Worm (Caenorhabditis elegans) whole organism, young adult: ENCODE data around the gene math-13.

Experiments
- B0019.2 ChIP-seq: fragments of 200-800 bp; sonication (Bioruptor generic); conservative IDR thresholded peaks from 2 replicates; pipeline ENCODE4 v1.3.6; 2022; ENCODE audit warnings: missing genetic modification reagents, missing genetic modification characterization, missing compliant biosample characterization
- B0261.1 ChIP-seq: sonication (generic microtip); optimal IDR thresholded peaks from 2 replicates; lab custom pipeline; 2016; ENCODE audit warnings: mild to moderate bottlenecking, missing genetic modification characterization, moderate library complexity, missing compliant biosample characterization
- D2030.7 ChIP-seq: fragments of 200-800 bp; sonication (Bioruptor generic); IDR thresholded peaks from 2 replicates; pipeline ENCODE4 v1.3.6; 2022; ENCODE audit warnings: missing genetic modification reagents, missing genetic modification characterization, missing compliant biosample characterization
- F10E7.11 ChIP-seq: sonication (generic microtip); optimal IDR thresholded peaks from 2 replicates; lab custom pipeline; 2017; ENCODE audit warnings: mild to moderate bottlenecking, missing genetic modification characterization, moderate library complexity, missing compliant biosample characterization
- F22D6.2 ChIP-seq: sonication (generic microtip); optimal IDR thresholded peaks from 2 replicates; lab custom pipeline; 2016; ENCODE audit warnings: mild to moderate bottlenecking, missing genetic modification characterization, missing compliant biosample characterization
- F23B12.7 ChIP-seq: sonication (generic microtip); optimal IDR thresholded peaks from 2 replicates; lab custom pipeline; 2017; ENCODE audit warnings: missing genetic modification characterization, mild to moderate bottlenecking, missing compliant biosample characterization, antibody characterized with exemption, moderate library complexity; ENCODE audit not compliant: insufficient read depth
- F33H1.4 ChIP-seq: fragments of 200-800 bp; sonication (Bioruptor generic); IDR thresholded peaks from 2 replicates; pipeline ENCODE4 v1.3.6; 2022; ENCODE audit warnings: missing genetic modification reagents, missing genetic modification characterization, missing compliant biosample characterization
- K11D2.4 ChIP-seq: fragments of 200-800 bp; sonication (Bioruptor generic); IDR thresholded peaks from 2 replicates; pipeline ENCODE4 v1.3.6; 2022; ENCODE audit warnings: missing genetic modification reagents, missing genetic modification characterization, missing compliant biosample characterization
- Y67H2A.10 ChIP-seq: fragments of 200-800 bp; sonication (Bioruptor generic); conservative IDR thresholded peaks from 2 replicates; pipeline ENCODE4 v1.3.6; 2022; ENCODE audit warnings: missing genetic modification reagents, missing genetic modification characterization, missing compliant biosample characterization
- attf-3 ChIP-seq: fragments of 200-800 bp; sonication (Bioruptor generic); conservative IDR thresholded peaks from 2 replicates; pipeline ENCODE4 v1.3.6; 2022; ENCODE audit warnings: missing genetic modification reagents, missing genetic modification characterization, missing compliant biosample characterization
- attf-6 ChIP-seq: fragments of 200-800 bp; sonication (Bioruptor generic); IDR thresholded peaks from 2 replicates; pipeline ENCODE4 v1.3.6; 2022; ENCODE audit warnings: missing genetic modification reagents, missing genetic modification characterization, missing compliant biosample characterization
- bed-1 ChIP-seq: fragments of 200-800 bp; sonication (Bioruptor generic); IDR thresholded peaks from 2 replicates; pipeline ENCODE4 v1.3.6; 2022; ENCODE audit warnings: missing genetic modification reagents, missing genetic modification characterization, missing compliant biosample characterization
- ccch-3 ChIP-seq: fragments of 200-800 bp; sonication (Bioruptor generic); optimal IDR thresholded peaks from 2 replicates; lab custom pipeline; 2018; ENCODE audit warnings: mild to moderate bottlenecking, missing genetic modification characterization, missing compliant biosample characterization
- ceh-27 ChIP-seq: fragments of 200-800 bp; sonication (Bioruptor generic); optimal IDR thresholded peaks from 2 replicates; lab custom pipeline; 2018; ENCODE audit warnings: mild to moderate bottlenecking, missing genetic modification characterization, moderate library complexity, missing compliant biosample characterization
- chd-7 ChIP-seq: sonication (generic microtip); optimal IDR thresholded peaks from 2 replicates; lab custom pipeline; 2016; ENCODE audit warnings: mild to moderate bottlenecking, missing genetic modification characterization, moderate library complexity, missing compliant biosample characterization
- egl-18 ChIP-seq: fragments of 200-800 bp; sonication (Bioruptor generic); IDR thresholded peaks from 2 replicates; pipeline ENCODE4 v1.3.6; 2022; ENCODE audit warnings: missing genetic modification reagents, missing genetic modification characterization, missing compliant biosample characterization
- egl-44 ChIP-seq: fragments of 200-800 bp; sonication (Bioruptor generic); IDR thresholded peaks from 2 replicates; pipeline ENCODE4 v1.3.6; 2022; ENCODE audit warnings: missing genetic modification reagents, missing genetic modification characterization, missing compliant biosample characterization
- ekl-4 ChIP-seq: fragments of 200-800 bp; sonication (Bioruptor generic); IDR thresholded peaks from 2 replicates; pipeline ENCODE4 v1.3.6; 2022; ENCODE audit warnings: missing genetic modification reagents, missing genetic modification characterization, missing compliant biosample characterization
- ets-4 ChIP-seq: fragments of 200-800 bp; sonication (Bioruptor generic); optimal IDR thresholded peaks from 2 replicates; lab custom pipeline; 2018; ENCODE audit warnings: mild to moderate bottlenecking, missing genetic modification characterization, missing compliant biosample characterization
- hsf-1 ChIP-seq: fragments of 200-800 bp; sonication (Bioruptor generic); IDR thresholded peaks from 2 replicates; pipeline ENCODE4 v1.3.6; 2022; ENCODE audit warnings: missing genetic modification reagents, missing genetic modification characterization, missing compliant biosample characterization
- let-526 ChIP-seq: fragments of 200-800 bp; sonication (Bioruptor generic); IDR thresholded peaks from 2 replicates; pipeline ENCODE4 v1.3.6; 2022; ENCODE audit warnings: missing genetic modification reagents, missing genetic modification characterization, missing compliant biosample characterization
- lir-1 ChIP-seq: fragments of 200-800 bp; sonication (Bioruptor generic); conservative IDR thresholded peaks from 2 replicates; pipeline ENCODE4 v1.3.6; 2022; ENCODE audit warnings: missing genetic modification reagents, missing genetic modification characterization, missing compliant biosample characterization
- lsy-27 ChIP-seq: sonication (generic microtip); optimal IDR thresholded peaks from 2 replicates; lab custom pipeline; 2017; ENCODE audit warnings: missing genetic modification characterization, mild to moderate bottlenecking, missing compliant biosample characterization, antibody characterized with exemption, missing genotype, borderline replicate concordance; ENCODE audit not compliant: insufficient read depth
- madf-3 ChIP-seq: fragments of 200-800 bp; sonication (Bioruptor generic); IDR thresholded peaks from 2 replicates; pipeline ENCODE4 v1.3.6; 2022; ENCODE audit warnings: missing genetic modification reagents, missing genetic modification characterization, missing compliant biosample characterization
- nfya-2 ChIP-seq: fragments of 200-800 bp; sonication (Bioruptor generic); IDR thresholded peaks from 2 replicates; pipeline ENCODE4 v1.3.6; 2022; ENCODE audit warnings: missing genetic modification reagents, missing genetic modification characterization, missing compliant biosample characterization
- nhr-179 ChIP-seq: sonication (generic microtip); optimal IDR thresholded peaks from 2 replicates; lab custom pipeline; 2016; ENCODE audit warnings: mild to moderate bottlenecking, missing genetic modification characterization, missing compliant biosample characterization
- rec-8 ChIP-seq, 2 experiments: sonication (generic microtip); optimal IDR thresholded peaks; 2 replicates each; lab custom pipeline; 2016; ENCODE audit warnings: mild to moderate bottlenecking in 2 of 2, missing genetic modification characterization in 2 of 2, missing genetic modification reagents in 2 of 2, missing genotype in 2 of 2, missing biosample characterization in 1 of 2, missing compliant biosample characterization in 1 of 2, moderate library complexity in 1 of 2
- sdz-38 ChIP-seq: sonication (generic microtip); optimal IDR thresholded peaks from 2 replicates; lab custom pipeline; 2016; ENCODE audit warnings: missing genotype, missing genetic modification characterization, missing compliant biosample characterization
- sea-2 ChIP-seq: fragments of 200-800 bp; sonication (Bioruptor generic); IDR thresholded peaks from 2 replicates; pipeline ENCODE4 v1.3.6; 2022; ENCODE audit warnings: missing genetic modification characterization, missing compliant biosample characterization
- snpc-1.3 ChIP-seq: sonication (generic microtip); optimal IDR thresholded peaks from 2 replicates; lab custom pipeline; 2017; ENCODE audit warnings: missing genetic modification characterization, mild to moderate bottlenecking, missing compliant biosample characterization, antibody characterized with exemption, moderate library complexity, missing genotype, missing genetic modification reagents; ENCODE audit not compliant: insufficient read depth
- xnd-1 ChIP-seq: sonication (generic microtip); optimal IDR thresholded peaks from 2 replicates; lab custom pipeline; 2016; ENCODE audit warnings: missing genotype, missing genetic modification reagents, missing genetic modification characterization, missing compliant biosample characterization
- zfh-2 ChIP-seq: fragments of 200-800 bp; sonication (Bioruptor generic); conservative IDR thresholded peaks from 2 replicates; pipeline ENCODE4 v1.3.6; 2022; ENCODE audit warnings: missing genetic modification reagents, missing genetic modification characterization, missing compliant biosample characterization
- ztf-25 ChIP-seq: fragments of 200-800 bp; sonication (Bioruptor generic); IDR thresholded peaks from 2 replicates; pipeline ENCODE4 v1.3.6; 2022; ENCODE audit warnings: missing genetic modification reagents, missing genetic modification characterization, missing compliant biosample characterization
- ztf-3 ChIP-seq: fragments of 200-800 bp; sonication (Bioruptor generic); optimal IDR thresholded peaks from 2 replicates; lab custom pipeline; 2018; ENCODE audit warnings: mild to moderate bottlenecking, missing genetic modification characterization, missing compliant biosample characterization

The math-13 gene

ce11 chrII:1895278-1895677 is 19.5 kb downstream of the math-13 start, which contains the start of gene C46F9.5:
Gene C46F9.5 (plus strand): TSS chrII:1895578.
- TF ChIP-seq nhr-179 (tag; lab: Kevin White, UChicago) = no peak
- TF ChIP-seq ccch-3 (GFP tag; lab: Kevin White, UChicago) = no peak
- no peak for TF ChIP-seq K11D2.4 (GFP tag; lab: Robert Waterston, UW)
- no peak for TF ChIP-seq B0019.2 (GFP tag; lab: Robert Waterston, UW)
- no peak for TF ChIP-seq rec-8 (tag; optimal IDR thresholded peaks at IDR 0.05; lab: Kevin White, UChicago)
- TF ChIP-seq D2030.7 = no peak
- TF ChIP-seq xnd-1 (tag; lab: Kevin White, UChicago) = no peak
- TF ChIP-seq, all 124 proteins: peak for 0

ce11 chrII:1895762-1896161 is 20.0 kb downstream of the math-13 start, which contains the start of gene math-25:
Gene math-25 (plus strand): TSS chrII:1896062.
- TF ChIP-seq F33H1.4 (GFP tag; lab: Robert Waterston, UW) = no peak
- no peak for TF ChIP-seq ceh-27 (GFP tag; lab: Kevin White, UChicago)
- no peak for TF ChIP-seq K11D2.4 (GFP tag; lab: Robert Waterston, UW)
- TF ChIP-seq, all 124 proteins: peak for 0

ce11 chrII:1897936-1898335 is 22.2 kb downstream of the math-13 start, which contains the start of gene C46F9.6:
Gene C46F9.6 (plus strand): TSS chrII:1898236.
- TF ChIP-seq egl-44 (GFP tag; lab: Robert Waterston, UW) = no peak
- no peak for TF ChIP-seq Y67H2A.10
- no peak for TF ChIP-seq ekl-4 (GFP tag; lab: Robert Waterston, UW)
- no peak for TF ChIP-seq let-526 (GFP tag; lab: Robert Waterston, UW)
- TF ChIP-seq lir-1 (GFP tag; lab: Robert Waterston, UW) = no peak
- no peak for TF ChIP-seq sea-2
- no peak for TF ChIP-seq chd-7
- no peak for TF ChIP-seq attf-3 (GFP tag; lab: Robert Waterston, UW)
- TF ChIP-seq madf-3 (GFP tag; lab: Robert Waterston, UW) = no peak
- no peak for TF ChIP-seq F10E7.11 (tag; lab: Kevin White, UChicago)
- TF ChIP-seq snpc-1.3 (tag; lab: Kevin White, UChicago) = no peak
- no peak for TF ChIP-seq lsy-27
- TF ChIP-seq zfh-2 (GFP tag; lab: Robert Waterston, UW) = no peak
- TF ChIP-seq nfya-2 (GFP tag; lab: Robert Waterston, UW) = no peak
- TF ChIP-seq hsf-1 (GFP tag; lab: Robert Waterston, UW) = no peak
- TF ChIP-seq F22D6.2 = no peak
- TF ChIP-seq ets-4 (GFP tag; lab: Kevin White, UChicago) = no peak

ce11 chrII:1899934-1900333 is 24.2 kb downstream of the math-13 start, which contains the start of gene math-24:
Gene math-24 (plus strand): TSS chrII:1900234.
- TF ChIP-seq ztf-25 (GFP tag; lab: Robert Waterston, UW) = no peak
- TF ChIP-seq attf-6 = no peak
- TF ChIP-seq attf-3 (GFP tag; lab: Robert Waterston, UW) = no peak
- no peak for TF ChIP-seq lir-1 (GFP tag; lab: Robert Waterston, UW)
- TF ChIP-seq bed-1 = no peak
- TF ChIP-seq egl-18 (GFP tag; lab: Robert Waterston, UW) = no peak
- no peak for TF ChIP-seq snpc-1.3 (tag; lab: Kevin White, UChicago)
- TF ChIP-seq, all 124 proteins: peak for 0

- TF ChIP-seq B0261.1 (tag; lab: Kevin White, UChicago) (no peak), ztf-3 (GFP tag; lab: Kevin White, UChicago) (no peak), F23B12.7 (tag; lab: Kevin White, UChicago) (no peak), sdz-38 (tag; lab: Kevin White, UChicago) (no peak), ztf-25 (GFP tag; lab: Robert Waterston, UW) (no peak)
Measured at ce11 chrII:1901981-1902380, 26.2 kb downstream of the math-13 start, which contains the start of gene math-23. Gene math-23 (plus strand): TSS chrII:1902281.
